Worm (Caenorhabditis elegans) whole organism, L3 larva: ENCODE data around the gene nhr-60.
A peak's percentile ranks its signal among the peaks of the same experiment; 100 is the strongest.
"Not testable (repeated sequence)": the region's sequence is repeated elsewhere in the genome, so short reads cannot be mapped to it uniquely, and the experiment has no call there.

ENCODE experiments used
- R02D3.7 ChIP-seq: fragments of 150-350 bp; optimal IDR thresholded peaks from 2 replicates; lab custom pipeline; 2014; ENCODE audit warnings: missing biosample characterization, missing genetic modification characterization
- aly-2 ChIP-seq: fragments of 150-350 bp; optimal IDR thresholded peaks from 2 replicates; lab custom pipeline; 2014; ENCODE audit warnings: missing biosample characterization, missing genetic modification characterization
- ceh-16 ChIP-seq: sonication (generic microtip); optimal IDR thresholded peaks from 2 replicates; lab custom pipeline; 2017; ENCODE audit warnings: missing biosample characterization, missing genetic modification characterization
- ceh-28 ChIP-seq: fragments of 150-350 bp; optimal IDR thresholded peaks from 2 replicates; lab custom pipeline; 2014; ENCODE audit warnings: missing biosample characterization, missing genetic modification reagents, missing genetic modification characterization
- ceh-82 ChIP-seq: fragments of 150-350 bp; optimal IDR thresholded peaks from 2 replicates; lab custom pipeline; 2014; ENCODE audit warnings: missing biosample characterization, missing genetic modification characterization
- daf-12 ChIP-seq: fragments of 150-350 bp; optimal IDR thresholded peaks from 2 replicates; lab custom pipeline; 2014; ENCODE audit warnings: missing biosample characterization, missing genetic modification reagents, missing genetic modification characterization
- egl-27 ChIP-seq: sonication (generic microtip); optimal IDR thresholded peaks from 4 replicates; lab custom pipeline; 2017; ENCODE audit warnings: missing biosample characterization, missing genetic modification reagents, missing genetic modification characterization
- egl-5 ChIP-seq: fragments of 150-350 bp; optimal IDR thresholded peaks from 2 replicates; lab custom pipeline; 2017; ENCODE audit warnings: missing biosample characterization, missing genetic modification reagents, missing genetic modification characterization, inconsistent platforms
- elt-1 ChIP-seq: fragments of 150-350 bp; optimal IDR thresholded peaks from 2 replicates; lab custom pipeline; 2014; ENCODE audit warnings: missing biosample characterization, missing genetic modification characterization
- elt-2 ChIP-seq: sonication (generic microtip); optimal IDR thresholded peaks from 2 replicates; lab custom pipeline; 2016; ENCODE audit warnings: missing genetic modification reagents, mild to moderate bottlenecking, missing genetic modification characterization, missing compliant biosample characterization
- eor-1 ChIP-seq, 2 experiments: fragments of 150-350 bp; optimal IDR thresholded peaks; 2 replicates each; lab custom pipeline; 2014 to 2018; ENCODE audit warnings: missing biosample characterization in 2 of 2, missing genetic modification characterization in 2 of 2
- fkh-10 ChIP-seq: sonication (generic microtip); optimal IDR thresholded peaks from 2 replicates; lab custom pipeline; 2017; ENCODE audit warnings: missing biosample characterization, missing genetic modification reagents, missing genetic modification characterization
- fkh-2 ChIP-seq: fragments of 150-350 bp; optimal IDR thresholded peaks from 2 replicates; lab custom pipeline; 2014; ENCODE audit warnings: missing biosample characterization, missing genetic modification reagents, missing genetic modification characterization
- hmg-11 ChIP-seq: sonication (generic microtip); optimal IDR thresholded peaks from 2 replicates; lab custom pipeline; 2016; ENCODE audit warnings: missing genetic modification characterization, missing compliant biosample characterization
- lin-15B ChIP-seq: fragments of 150-350 bp; optimal IDR thresholded peaks from 2 replicates; lab custom pipeline; 2014; ENCODE audit warnings: missing biosample characterization, missing genetic modification characterization
- lin-39 ChIP-seq: fragments of 150-350 bp; optimal IDR thresholded peaks from 2 replicates; lab custom pipeline; 2018; ENCODE audit warnings: missing biosample characterization, missing genetic modification reagents, missing genetic modification characterization
- mdl-1 ChIP-seq: fragments of 150-350 bp; optimal IDR thresholded peaks from 2 replicates; lab custom pipeline; 2014; ENCODE audit warnings: missing biosample characterization, missing genetic modification characterization
- nhr-11 ChIP-seq: fragments of 150-350 bp; optimal IDR thresholded peaks from 2 replicates; lab custom pipeline; 2014; ENCODE audit warnings: missing biosample characterization, missing genetic modification characterization
- nhr-12 ChIP-seq: fragments of 150-350 bp; optimal IDR thresholded peaks from 2 replicates; lab custom pipeline; 2014; ENCODE audit warnings: missing biosample characterization, missing genetic modification characterization
- nhr-23 ChIP-seq: fragments of 150-350 bp; optimal IDR thresholded peaks from 2 replicates; lab custom pipeline; 2014; ENCODE audit warnings: missing biosample characterization, missing genetic modification reagents, missing genetic modification characterization
- nhr-237 ChIP-seq: fragments of 150-350 bp; optimal IDR thresholded peaks from 2 replicates; lab custom pipeline; 2014; ENCODE audit warnings: missing biosample characterization, missing genetic modification characterization
- nhr-25 ChIP-seq: sonication (generic microtip); optimal IDR thresholded peaks from 2 replicates; lab custom pipeline; 2017; ENCODE audit warnings: missing biosample characterization, missing genetic modification characterization
- nhr-28 ChIP-seq: fragments of 150-350 bp; optimal IDR thresholded peaks from 2 replicates; lab custom pipeline; 2014; ENCODE audit warnings: missing biosample characterization, missing genetic modification characterization
- nhr-67 ChIP-seq: fragments of 150-350 bp; optimal IDR thresholded peaks from 2 replicates; lab custom pipeline; 2014; ENCODE audit warnings: missing biosample characterization, missing genetic modification characterization
- nhr-77 ChIP-seq: fragments of 150-350 bp; optimal IDR thresholded peaks from 2 replicates; lab custom pipeline; 2014; ENCODE audit warnings: missing biosample characterization, missing genetic modification characterization
- pha-4 ChIP-seq: fragments of 150-350 bp; optimal IDR thresholded peaks from 2 replicates; lab custom pipeline; 2014; ENCODE audit warnings: missing biosample characterization, missing genetic modification reagents, missing genetic modification characterization
- skn-1 ChIP-seq: fragments of 150-350 bp; optimal IDR thresholded peaks from 2 replicates; lab custom pipeline; 2014; ENCODE audit warnings: missing biosample characterization, missing genetic modification characterization
- snpc-4 ChIP-seq: fragments of 150-350 bp; optimal IDR thresholded peaks from 2 replicates; lab custom pipeline; 2014; ENCODE audit warnings: missing biosample characterization, missing genetic modification characterization
- tbx-2 ChIP-seq: sonication (generic microtip); optimal IDR thresholded peaks from 2 replicates; lab custom pipeline; 2016; ENCODE audit warnings: mild to moderate bottlenecking, missing genetic modification characterization, missing compliant biosample characterization
- unc-62 ChIP-seq: fragments of 150-350 bp; sonication (generic microtip); optimal IDR thresholded peaks from 4 replicates; lab custom pipeline; 2014; ENCODE audit warnings: missing biosample characterization, missing genetic modification reagents, missing genetic modification characterization
- ztf-11 ChIP-seq: fragments of 150-350 bp; optimal IDR thresholded peaks from 2 replicates; lab custom pipeline; 2014; ENCODE audit warnings: missing biosample characterization, missing genetic modification characterization
- ztf-4 ChIP-seq: fragments of 150-350 bp; optimal IDR thresholded peaks from 2 replicates; lab custom pipeline; 2014; ENCODE audit warnings: missing biosample characterization, missing genetic modification characterization

Gene nhr-60

ce11 chrV:15766122-15766594, 6.9 kb downstream of the nhr-60 start, which contains the start of the genes haf-3 and F57A10.2 (continued):
- TF ChIP-seq lin-39 (peak; percentile 62), nhr-25 (tag; lab: Kevin White, UChicago) (peak; percentile 85), tbx-2 (tag; lab: Kevin White, UChicago) (peak; percentile 89), nhr-77 (tag; lab: Kevin White, UChicago) (peak; percentile 80), unc-62 (GFP tag; lab: Kevin White, UChicago) (no peak), R02D3.7 (tag; lab: Kevin White, UChicago) (peak; percentile 87), nhr-11 (tag; lab: Kevin White, UChicago) (peak; percentile 57), ztf-4 (peak; percentile 17), mdl-1 (tag; lab: Kevin White, UChicago) (no peak), ceh-82 (tag; lab: Kevin White, UChicago) (peak; percentile 87), lin-15B (tag; lab: Kevin White, UChicago) (peak; percentile 93)

ce11 chrV:15758449-15758848, 14.6 kb downstream of the nhr-60 start, which contains the start of gene str-9:
TSS of gene str-9 (plus strand) at chrV:15758749.
- TF ChIP-seq ceh-28 (tag; lab: Kevin White, UChicago) (no peak), nhr-23 (tag; lab: Kevin White, UChicago) (no peak), ceh-16 (tag; lab: Kevin White, UChicago) (no peak), nhr-12 (tag; lab: Kevin White, UChicago) (no peak), hmg-11 (tag; lab: Kevin White, UChicago) (no peak), lin-15B (tag; lab: Kevin White, UChicago) (no peak), eor-1 (tag; optimal IDR thresholded peaks at IDR 0.05; lab: Kevin White, UChicago) (no peak), nhr-67 (tag; lab: Kevin White, UChicago) (no peak)

DNA sequence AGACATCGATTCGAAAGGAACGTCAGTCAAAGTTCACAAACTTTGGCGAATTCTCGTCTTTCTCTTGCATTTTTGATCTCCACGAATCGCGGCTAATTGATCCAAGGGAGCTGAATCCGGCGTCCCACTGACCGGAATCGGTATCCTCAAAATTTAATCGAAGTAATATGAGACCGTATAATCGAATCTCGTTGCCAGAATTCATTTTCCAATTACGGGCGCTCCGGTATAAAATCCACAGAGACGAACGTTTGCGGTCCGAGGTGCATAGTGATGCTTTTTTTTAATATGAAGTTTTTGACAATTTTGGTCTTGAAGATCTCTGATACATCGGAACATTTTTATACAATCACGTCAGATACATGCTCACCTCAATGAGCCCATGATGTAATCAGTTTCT, 15.4 kb downstream of the nhr-60 start:
- no peak for TF ChIP-seq ceh-16 (tag; lab: Kevin White, UChicago)
- TF ChIP-seq egl-27 (tag; lab: Kevin White, UChicago), result no peak
- no peak for TF ChIP-seq hmg-11 (tag; lab: Kevin White, UChicago)
- no peak for TF ChIP-seq elt-1
- TF ChIP-seq aly-2 (tag; lab: Kevin White, UChicago), result no peak
- TF ChIP-seq, all 47 proteins: peak for 0

- TF ChIP-seq aly-2, hmg-11, ceh-16 (tag; lab: Kevin White, UChicago): not testable (repeated sequence)
Observed at ce11 chrV:15754731-15755130, 18.3 kb downstream of the nhr-60 start, which contains the start of gene str-8. TSS of gene str-8 (plus strand) at chrV:15755031.

ce11 chrV:15752941-15753340, 20.1 kb downstream of the nhr-60 start, which contains the start of gene str-5:
TSS of gene str-5 (plus strand) at chrV:15753241.
- not testable (repeated sequence) for TF ChIP-seq nhr-77 (tag; lab: Kevin White, UChicago); nhr-28; nhr-67 (tag; lab: Kevin White, UChicago)

DNA sequence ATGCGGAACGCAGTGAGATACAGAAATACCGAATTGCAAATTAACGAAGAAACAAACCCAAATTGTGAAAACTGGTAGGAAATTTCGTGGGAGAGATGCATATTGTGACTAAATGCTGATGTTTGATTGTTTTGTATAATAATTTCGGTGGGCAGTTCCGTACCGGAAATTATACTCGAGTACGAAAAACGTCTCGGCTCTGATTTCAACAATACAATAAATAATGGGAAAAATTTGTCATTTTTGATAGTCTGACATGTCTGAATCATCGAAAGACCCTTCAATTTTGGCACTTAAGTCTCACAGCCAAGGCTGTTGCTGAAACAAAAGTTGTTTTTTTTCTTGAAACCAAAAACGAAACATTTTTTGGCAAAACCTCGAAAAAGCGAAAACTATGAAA, 21.0 kb downstream of the nhr-60 start, which contains the start of gene str-43:
str-43 (minus strand) TSS at position 101 of the 400 bp plus-strand sequence.
- no peak for TF ChIP-seq fkh-2
- no peak for TF ChIP-seq mdl-1 (tag; lab: Kevin White, UChicago)
- TF ChIP-seq ztf-11 (tag; lab: Kevin White, UChicago), result no peak
- TF ChIP-seq R02D3.7 (tag; lab: Kevin White, UChicago), result no peak
- no peak for TF ChIP-seq ceh-28 (tag; lab: Kevin White, UChicago)
- TF ChIP-seq nhr-11 (tag; lab: Kevin White, UChicago), result no peak
- no peak for TF ChIP-seq skn-1 (tag; lab: Kevin White, UChicago)
- no peak for TF ChIP-seq nhr-67 (tag; lab: Kevin White, UChicago)
- no peak for TF ChIP-seq eor-1 (tag; optimal IDR thresholded peaks at IDR 0.05; lab: Kevin White, UChicago)
- TF ChIP-seq aly-2 (tag; lab: Kevin White, UChicago), result no peak
- no peak for TF ChIP-seq egl-5 (tag; lab: Kevin White, UChicago)
- no peak for TF ChIP-seq fkh-10 (GFP tag; lab: Kevin White, UChicago)
- TF ChIP-seq ztf-4, result no peak
- no peak for TF ChIP-seq daf-12 (tag; lab: Kevin White, UChicago)
- TF ChIP-seq lin-15B (tag; lab: Kevin White, UChicago), result no peak
- TF ChIP-seq elt-2, result no peak
- no peak for TF ChIP-seq nhr-237 (tag; lab: Kevin White, UChicago)
- no peak for TF ChIP-seq snpc-4 (tag; lab: Kevin White, UChicago)
- no peak for TF ChIP-seq egl-27 (tag; lab: Kevin White, UChicago)
- no peak for TF ChIP-seq pha-4
